Fruit fly (Drosophila melanogaster) S2 (cell line): ENCODE data around the gene CG14074.

Experiments
- CG8478 ChIP-seq: fragments of >200 bp; optimal IDR thresholded peaks from 2 replicates; lab custom pipeline; 2018
- CTCF ChIP-seq, 2 experiments: fragments of >200 bp; optimal IDR thresholded peaks; 2 replicates each; lab custom pipeline; 2018

- TF ChIP-seq CG8478, result no peak
- TF ChIP-seq CTCF (optimal IDR thresholded peaks at IDR 0.05; lab: Kevin White, UChicago), result no peak
These were observed 43.4 kb upstream of the CG14074 start, which contains the start of gene Cat for dm6 chr3L:18822450-18823220.
